Fruit fly (Drosophila melanogaster): ENCODE measurements around the gene Rbp.

Rbp gene

dm6 chr3R:15409110-15409771 is 34.8 kb downstream of the Rbp start:
- no peak for TF ChIP-seq noc (tag; optimal IDR thresholded peaks at IDR 0.05)

dm6 chr3R:15409772-15410688 is 35.6 kb downstream of the Rbp start:
- TF ChIP-seq noc (tag; optimal IDR thresholded peaks at IDR 0.05), result no peak

dm6 chr3R:15410689-15411587 is 36.5 kb downstream of the Rbp start:
- TF ChIP-seq noc (tag; optimal IDR thresholded peaks at IDR 0.05), result no peak

DNA sequence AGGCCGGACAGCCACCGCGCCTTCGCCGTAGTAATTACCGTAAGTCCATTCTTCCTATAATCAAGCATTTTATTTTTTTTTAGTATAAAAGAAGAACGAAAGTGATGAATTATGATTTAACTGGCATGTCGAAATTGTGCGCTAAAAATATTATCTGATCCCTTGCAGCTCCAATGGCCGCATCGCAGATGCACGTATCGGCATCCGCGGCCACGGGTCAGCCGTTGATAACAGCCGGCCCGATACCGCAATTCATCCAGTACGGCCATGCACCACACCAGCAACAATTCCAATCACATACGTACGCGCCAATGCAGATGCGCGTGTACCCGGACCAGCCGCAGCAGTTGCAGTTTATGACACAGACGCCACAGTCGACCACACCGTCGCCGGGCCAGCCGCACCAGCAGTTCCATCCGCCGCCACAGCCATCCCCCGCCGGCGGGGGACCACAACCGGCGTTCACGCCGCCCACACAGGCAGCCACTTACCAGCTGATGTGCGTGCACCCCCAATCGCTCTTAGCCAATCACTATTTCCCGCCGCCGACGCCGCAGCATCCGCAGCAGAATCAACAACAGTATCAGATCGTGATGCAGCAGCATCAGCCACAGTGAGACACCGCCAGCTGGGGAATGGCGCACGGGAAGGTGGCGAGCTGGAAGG is 40.6 kb downstream of the Rbp start:
- no peak for TF ChIP-seq noc (tag; optimal IDR thresholded peaks at IDR 0.05)

DNA sequence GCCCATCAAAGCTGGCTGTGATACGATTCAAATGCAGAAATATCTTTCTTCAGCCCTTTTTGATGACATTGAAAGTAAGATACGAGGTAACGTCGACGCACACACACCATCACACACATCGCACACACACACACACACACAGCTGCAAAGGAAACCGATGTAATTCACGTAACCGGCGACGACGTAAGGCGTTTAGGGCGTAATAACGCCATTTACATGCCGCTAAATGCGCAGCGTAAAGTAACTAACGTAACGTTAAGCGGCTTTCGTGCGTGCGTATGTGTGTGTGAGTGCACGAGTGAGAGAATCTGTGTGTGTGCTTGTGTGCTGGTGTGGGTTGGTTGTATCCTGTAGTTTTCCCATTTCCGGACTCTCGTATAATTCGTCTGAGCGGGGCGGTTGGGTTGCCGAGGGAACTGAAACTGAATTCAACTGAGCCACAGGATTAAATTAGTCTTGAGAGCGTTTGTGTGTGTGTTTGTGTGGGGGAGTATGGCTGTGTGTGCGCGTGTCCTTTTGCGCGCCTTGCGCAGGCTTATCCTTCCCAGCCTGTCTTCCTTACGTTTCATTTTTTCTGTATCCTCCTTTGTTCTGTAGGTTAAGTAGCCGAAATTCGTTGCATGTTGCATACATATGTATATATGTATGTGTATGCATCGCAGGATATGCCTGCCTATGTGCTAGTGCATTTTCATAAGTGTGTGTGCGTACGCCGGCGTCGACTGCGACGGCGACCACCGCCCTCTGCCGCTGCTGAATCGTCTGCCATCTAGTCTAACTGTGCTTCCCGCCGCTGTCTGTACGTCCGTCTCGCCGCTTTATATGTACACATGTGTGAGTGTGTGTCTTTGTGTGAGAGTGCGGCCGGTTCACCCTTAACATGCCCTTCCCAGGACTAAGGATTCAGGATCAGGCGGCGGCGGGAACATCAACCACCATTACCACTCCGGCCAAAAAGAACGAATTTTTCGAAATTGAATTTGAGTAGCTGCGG is 43.6 kb downstream of the Rbp start:
- no peak for TF ChIP-seq noc (tag; optimal IDR thresholded peaks at IDR 0.05)

DNA sequence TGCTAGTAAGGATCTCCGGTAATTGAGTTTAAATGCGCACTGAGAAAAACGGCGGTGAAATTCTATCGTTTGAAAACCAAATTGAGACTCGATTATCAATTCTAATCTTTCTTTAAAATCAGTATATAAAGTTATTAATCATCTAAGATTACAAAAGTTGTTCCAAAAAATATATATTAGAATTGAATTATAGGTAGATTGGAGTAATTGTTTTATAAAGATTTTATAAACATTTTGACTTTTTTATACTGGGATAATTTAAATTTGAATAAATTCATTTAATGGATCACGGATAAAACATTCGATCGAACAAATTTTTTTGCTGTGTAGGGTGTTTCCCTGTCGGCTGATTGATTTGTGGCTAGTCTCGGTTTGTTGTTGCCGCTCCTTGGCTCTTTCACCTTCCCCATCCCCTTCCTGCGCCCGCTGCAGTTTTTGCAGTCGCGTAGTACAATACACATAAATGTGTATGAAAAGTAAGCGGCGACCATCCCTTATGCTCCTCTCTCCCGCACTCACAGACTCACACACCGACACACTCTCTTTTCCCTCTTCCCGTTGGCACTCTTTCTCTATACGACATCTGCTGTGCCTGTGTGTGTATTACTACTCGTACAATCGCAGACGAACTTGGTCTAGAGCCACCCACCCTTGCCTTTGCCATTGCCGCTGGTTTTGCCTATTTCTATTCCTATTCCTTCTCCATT is 44.5 kb downstream of the Rbp start:
- TF ChIP-seq noc (tag; optimal IDR thresholded peaks at IDR 0.05), result no peak

dm6 chr3R:15420375-15420931 is 46.0 kb downstream of the Rbp start:
- TF ChIP-seq noc (tag; optimal IDR thresholded peaks at IDR 0.05), result no peak

DNA sequence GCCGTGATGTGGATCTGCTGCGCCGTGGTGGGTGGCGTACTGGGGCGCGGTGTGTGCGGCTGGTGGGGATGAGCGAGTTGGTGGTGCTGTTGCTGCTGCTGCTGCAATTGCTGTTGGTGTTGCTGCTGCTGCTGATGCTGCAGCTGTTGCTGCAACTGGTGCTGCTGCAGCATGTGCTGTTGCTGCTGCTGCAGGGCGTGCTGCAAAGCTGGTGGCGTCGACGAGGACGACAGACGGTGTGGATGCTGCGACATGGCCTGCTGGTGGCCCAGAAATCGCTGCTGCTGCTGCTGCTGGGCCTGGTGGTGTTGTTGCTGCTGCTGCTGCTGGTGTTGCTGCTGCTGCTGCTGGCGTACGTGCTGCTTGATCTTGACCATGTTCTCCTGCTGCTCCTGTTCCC is 49.8 kb downstream of the Rbp start:
- no peak for TF ChIP-seq noc (tag; optimal IDR thresholded peaks at IDR 0.05)

- TF ChIP-seq noc (tag; optimal IDR thresholded peaks at IDR 0.05), result no peak
Observed at dm6 chr3R:15425638-15426487, 51.4 kb downstream of the Rbp start.

- TF ChIP-seq noc (tag; optimal IDR thresholded peaks at IDR 0.05), result no peak
Observed at dm6 chr3R:15427199-15427817, 52.9 kb downstream of the Rbp start.

- TF ChIP-seq noc (tag; optimal IDR thresholded peaks at IDR 0.05), result no peak
Observed at dm6 chr3R:15427818-15428199, 53.4 kb downstream of the Rbp start.

DNA sequence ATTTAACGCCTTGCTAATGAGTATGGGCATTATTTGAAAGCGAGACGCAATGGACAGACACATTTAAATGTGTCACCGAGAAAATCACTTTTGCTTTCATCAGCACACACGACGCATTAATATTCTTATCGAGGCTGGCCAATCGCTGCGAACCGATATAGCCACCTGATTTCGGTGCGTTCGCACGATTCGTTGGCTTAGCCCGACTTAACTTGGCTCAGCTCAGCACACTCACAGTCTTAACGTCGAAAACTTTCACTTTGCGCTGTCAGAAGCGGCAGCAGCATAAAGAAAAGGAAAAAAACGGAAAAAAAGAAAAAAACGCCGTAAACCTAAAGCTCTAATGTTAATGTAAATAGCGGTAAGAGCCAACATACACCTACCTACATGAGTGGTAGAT is 55.9 kb downstream of the Rbp start:
- no peak for TF ChIP-seq noc (tag; optimal IDR thresholded peaks at IDR 0.05)
